Worm (Caenorhabditis elegans) whole organism, mixed stage, embryonic: ENCODE measurements around the gene ace-1.

ENCODE experiments used
- M03D4.4 ChIP-seq: sonication (generic microtip); optimal IDR thresholded peaks from 2 replicates; lab custom pipeline; 2017; ENCODE audit warnings: mild to moderate bottlenecking, missing genetic modification characterization, missing compliant biosample characterization
- bed-3 ChIP-seq: fragments of 200-800 bp; sonication (Bioruptor generic); optimal IDR thresholded peaks from 3 replicates; lab custom pipeline; 2018; ENCODE audit warnings: mild to moderate bottlenecking, missing genetic modification characterization, moderate library complexity, missing compliant biosample characterization
- blmp-1 ChIP-seq: fragments of 150-350 bp; optimal IDR thresholded peaks from 2 replicates; lab custom pipeline; 2014; ENCODE audit warnings: missing biosample characterization, missing genetic modification characterization
- ceh-43 ChIP-seq: fragments of 200-800 bp; sonication (Bioruptor generic); optimal IDR thresholded peaks from 2 replicates; lab custom pipeline; 2018; ENCODE audit warnings: mild to moderate bottlenecking, missing genetic modification characterization, moderate library complexity, missing compliant biosample characterization
- ceh-83 ChIP-seq: fragments of 200-800 bp; sonication (Bioruptor generic); optimal IDR thresholded peaks from 2 replicates; lab custom pipeline; 2018; ENCODE audit warnings: mild to moderate bottlenecking, missing genetic modification characterization, missing compliant biosample characterization
- ces-1 ChIP-seq: fragments of 150-350 bp; optimal IDR thresholded peaks from 2 replicates; lab custom pipeline; 2014; ENCODE audit warnings: missing biosample characterization, missing genetic modification reagents, missing genetic modification characterization
- cnd-1 ChIP-seq: fragments of 200-800 bp; sonication (Bioruptor generic); optimal IDR thresholded peaks from 2 replicates; lab custom pipeline; 2018; ENCODE audit warnings: mild to moderate bottlenecking, missing genetic modification characterization, missing compliant biosample characterization
- drap-1 ChIP-seq: fragments of 200-800 bp; sonication (Bioruptor generic); optimal IDR thresholded peaks from 3 replicates; lab custom pipeline; 2018; ENCODE audit warnings: mild to moderate bottlenecking, missing genetic modification characterization, missing compliant biosample characterization
- elt-1 ChIP-seq: sonication (generic microtip); optimal IDR thresholded peaks from 2 replicates; lab custom pipeline; 2017; ENCODE audit warnings: missing genetic modification characterization, mild to moderate bottlenecking, missing compliant biosample characterization, antibody characterized with exemption, moderate library complexity, borderline replicate concordance; ENCODE audit not compliant: insufficient read depth
- elt-3 ChIP-seq: fragments of 150-350 bp; optimal IDR thresholded peaks from 2 replicates; lab custom pipeline; 2014; ENCODE audit warnings: missing biosample characterization, missing genetic modification characterization
- flh-1 ChIP-seq: fragments of 200-800 bp; sonication (Bioruptor generic); optimal IDR thresholded peaks from 2 replicates; lab custom pipeline; 2018; ENCODE audit warnings: mild to moderate bottlenecking, missing genetic modification characterization, moderate library complexity, missing compliant biosample characterization
- hlh-1 ChIP-seq: fragments of 150-350 bp; optimal IDR thresholded peaks from 2 replicates; lab custom pipeline; 2014; ENCODE audit warnings: missing biosample characterization, missing genetic modification reagents, missing genetic modification characterization
- lin-13 ChIP-seq: fragments of 150-350 bp; optimal IDR thresholded peaks from 2 replicates; lab custom pipeline; 2014; ENCODE audit warnings: missing biosample characterization, missing genetic modification characterization
- lin-32 ChIP-seq: fragments of 200-800 bp; sonication (Bioruptor generic); optimal IDR thresholded peaks from 2 replicates; lab custom pipeline; 2018; ENCODE audit warnings: mild to moderate bottlenecking, missing genetic modification characterization, missing compliant biosample characterization
- lsy-2 ChIP-seq: fragments of 150-350 bp; optimal IDR thresholded peaks from 2 replicates; lab custom pipeline; 2014; ENCODE audit warnings: missing biosample characterization, missing genetic modification characterization
- mab-5 ChIP-seq: fragments of 150-350 bp; optimal IDR thresholded peaks from 2 replicates; lab custom pipeline; 2014; ENCODE audit warnings: missing biosample characterization, missing genetic modification characterization
- mep-1 ChIP-seq: fragments of 150-350 bp; optimal IDR thresholded peaks from 2 replicates; lab custom pipeline; 2017; ENCODE audit warnings: missing biosample characterization, missing genetic modification reagents, missing genetic modification characterization, inconsistent platforms
- mls-2 ChIP-seq: sonication (generic microtip); optimal IDR thresholded peaks from 2 replicates; lab custom pipeline; 2016; ENCODE audit warnings: mild to moderate bottlenecking, missing genetic modification characterization, moderate library complexity, missing compliant biosample characterization
- nhr-12 ChIP-seq: fragments of 150-350 bp; optimal IDR thresholded peaks from 2 replicates; lab custom pipeline; 2014; ENCODE audit warnings: missing biosample characterization, missing genetic modification characterization
- nhr-2 ChIP-seq: fragments of 150-350 bp; optimal IDR thresholded peaks from 2 replicates; lab custom pipeline; 2014; ENCODE audit warnings: missing biosample characterization, missing genetic modification characterization
- nhr-237 ChIP-seq: fragments of 150-350 bp; optimal IDR thresholded peaks from 2 replicates; lab custom pipeline; 2014; ENCODE audit warnings: missing biosample characterization, missing genetic modification characterization
- nhr-28 ChIP-seq: fragments of 150-350 bp; optimal IDR thresholded peaks from 2 replicates; lab custom pipeline; 2014; ENCODE audit warnings: missing biosample characterization, missing genetic modification characterization
- pha-4 ChIP-seq: fragments of 150-350 bp; optimal IDR thresholded peaks from 2 replicates; lab custom pipeline; 2018; ENCODE audit warnings: missing biosample characterization, missing genetic modification reagents, missing genetic modification characterization
- sem-2 ChIP-seq: fragments of 200-800 bp; sonication (Bioruptor generic); optimal IDR thresholded peaks from 2 replicates; lab custom pipeline; 2018; ENCODE audit warnings: mild to moderate bottlenecking, missing genetic modification characterization, missing compliant biosample characterization
- snpc-4 ChIP-seq: fragments of 150-350 bp; optimal IDR thresholded peaks from 2 replicates; lab custom pipeline; 2014; ENCODE audit warnings: missing biosample characterization, missing genetic modification characterization
- sptf-1 ChIP-seq: sonication (generic microtip); optimal IDR thresholded peaks from 2 replicates; lab custom pipeline; 2017; ENCODE audit warnings: mild to moderate bottlenecking, missing genetic modification characterization, moderate library complexity, missing compliant biosample characterization
- tbx-8 ChIP-seq: fragments of 200-800 bp; sonication (Bioruptor generic); optimal IDR thresholded peaks from 2 replicates; lab custom pipeline; 2018; ENCODE audit warnings: mild to moderate bottlenecking, missing genetic modification characterization, moderate library complexity, missing compliant biosample characterization
- unc-120 ChIP-seq: sonication (generic microtip); optimal IDR thresholded peaks from 2 replicates; lab custom pipeline; 2017; ENCODE audit warnings: missing genetic modification characterization, missing compliant biosample characterization; ENCODE audit not compliant: poor library complexity, severe bottlenecking
- unc-62 ChIP-seq: fragments of 150-350 bp; optimal IDR thresholded peaks from 2 replicates; lab custom pipeline; 2014; ENCODE audit warnings: missing biosample characterization, missing genetic modification reagents, missing genetic modification characterization
- zip-8 ChIP-seq: fragments of 150-350 bp; optimal IDR thresholded peaks from 2 replicates; lab custom pipeline; 2014; ENCODE audit warnings: missing biosample characterization, missing genetic modification characterization
- ztf-11 ChIP-seq: fragments of 150-350 bp; optimal IDR thresholded peaks from 2 replicates; lab custom pipeline; 2014; ENCODE audit warnings: missing biosample characterization, missing genetic modification characterization

Gene ace-1

DNA sequence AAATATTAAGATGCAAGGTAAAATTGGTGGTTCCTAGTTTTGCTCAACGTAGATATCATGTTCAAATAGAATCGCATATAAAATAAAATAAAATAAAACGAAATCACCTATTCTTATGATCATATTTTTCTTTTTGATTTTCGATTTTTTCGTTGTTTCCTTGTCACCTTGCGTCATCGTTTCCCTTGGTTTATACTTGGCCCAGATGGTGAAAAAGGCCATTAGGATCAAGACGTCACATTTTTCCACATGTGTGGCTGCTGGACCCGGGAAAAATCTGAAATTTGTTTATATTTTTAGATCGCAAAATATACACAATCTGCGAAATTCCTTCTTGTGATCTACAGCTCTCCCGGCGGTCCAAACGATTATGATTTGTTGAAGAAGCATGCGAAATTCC lies at the start of gene ace-1:
Gene ace-1 (plus strand): TSS at position 301 of the 400 bp plus-strand sequence.
- TF ChIP-seq nhr-28 (tag; lab: Kevin White, UChicago) (no peak), mab-5 (tag; lab: Kevin White, UChicago) (no peak), pha-4 (tag; lab: Kevin White, UChicago) (no peak), lin-32 (GFP tag; lab: Kevin White, UChicago) (no peak), flh-1 (no peak), elt-1 (tag; lab: Kevin White, UChicago) (no peak), lsy-2 (tag; lab: Kevin White, UChicago) (no peak), ceh-43 (GFP tag; lab: Kevin White, UChicago) (no peak), nhr-2 (no peak), nhr-12 (tag; lab: Kevin White, UChicago) (no peak)

DNA sequence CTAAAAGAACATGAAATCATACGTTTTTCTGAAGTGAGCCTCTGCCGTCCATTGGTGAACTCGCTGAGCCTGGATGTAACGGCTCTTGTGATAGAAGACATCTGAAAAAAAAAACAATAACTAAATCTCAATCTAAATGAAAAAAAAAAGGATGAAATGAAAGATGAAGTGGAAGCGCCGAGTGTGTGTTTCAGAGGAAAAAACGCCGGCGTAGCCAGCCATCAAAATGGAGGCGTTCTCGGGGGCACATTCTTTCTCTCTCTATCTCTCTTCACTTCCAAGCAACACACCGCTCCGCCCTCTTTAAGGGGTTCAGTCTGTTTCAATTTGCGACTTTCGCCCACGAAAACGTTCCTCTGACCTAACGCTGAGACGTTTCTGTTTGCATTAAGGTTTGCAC lies 49.5 kb upstream of the ace-1 start, which contains the start of gene T01B4.3:
Gene T01B4.3 (minus strand): TSS at position 101 of the 400 bp plus-strand sequence.
- TF ChIP-seq ces-1 (GFP tag; lab: Kevin White, UChicago) (no peak), nhr-237 (tag; lab: Kevin White, UChicago) (no peak), lin-32 (GFP tag; lab: Kevin White, UChicago) (no peak)

DNA sequence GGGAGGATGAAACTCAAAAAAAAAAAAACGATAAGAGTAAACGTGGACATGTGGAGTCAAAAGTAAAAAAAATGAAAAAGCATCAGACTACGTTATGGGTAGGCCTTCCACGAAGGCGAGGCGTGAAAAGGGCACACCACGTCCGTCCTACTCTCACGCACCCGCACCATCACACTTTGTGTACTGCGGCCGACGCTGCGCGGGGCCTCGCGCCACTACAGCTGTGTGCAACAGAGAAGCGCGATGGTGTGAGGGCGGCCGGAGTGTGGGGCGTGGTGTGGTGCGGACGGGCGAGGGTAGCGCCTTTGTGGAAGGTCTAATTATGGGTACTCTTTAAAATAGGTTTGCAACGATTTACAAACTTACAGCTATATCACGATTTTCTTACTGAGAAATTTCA lies 48.8 kb upstream of the ace-1 start:
- TF ChIP-seq mls-2 (no peak), mep-1 (tag; lab: Kevin White, UChicago) (no peak), snpc-4 (tag; lab: Kevin White, UChicago) (no peak), tbx-8 (no peak), lin-13 (tag; lab: Kevin White, UChicago) (no peak), ceh-43 (GFP tag; lab: Kevin White, UChicago) (no peak), hlh-1 (tag; lab: Kevin White, UChicago) (no peak), lin-32 (GFP tag; lab: Kevin White, UChicago) (no peak), elt-1 (tag; lab: Kevin White, UChicago) (no peak), nhr-28 (tag; lab: Kevin White, UChicago) (no peak), mab-5 (tag; lab: Kevin White, UChicago) (no peak), nhr-2 (no peak), blmp-1 (no peak), lsy-2 (tag; lab: Kevin White, UChicago) (no peak)

DNA sequence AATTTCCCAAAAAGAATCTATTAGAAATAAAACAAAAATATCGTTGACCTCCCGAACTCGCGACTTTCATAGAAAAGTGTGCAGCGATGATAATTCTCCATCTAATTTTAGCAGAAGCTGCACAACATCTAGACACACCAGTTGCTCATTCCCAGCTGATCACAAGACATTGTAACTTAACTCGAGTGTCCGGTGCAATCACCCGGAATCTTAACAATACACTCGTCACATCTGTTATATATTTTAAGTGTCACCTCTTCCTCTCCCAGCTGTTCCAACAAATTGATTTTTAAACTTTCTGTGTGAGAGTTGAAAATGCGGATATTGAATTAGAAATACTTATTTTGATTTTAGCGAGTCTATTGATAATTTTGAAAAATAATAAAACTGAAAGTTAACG lies 45.8 kb upstream of the ace-1 start:
- TF ChIP-seq mls-2, result no peak
- TF ChIP-seq hlh-1 (tag; lab: Kevin White, UChicago), result peak; percentile 85
- TF ChIP-seq unc-120 (tag; lab: Kevin White, UChicago), result no peak

DNA sequence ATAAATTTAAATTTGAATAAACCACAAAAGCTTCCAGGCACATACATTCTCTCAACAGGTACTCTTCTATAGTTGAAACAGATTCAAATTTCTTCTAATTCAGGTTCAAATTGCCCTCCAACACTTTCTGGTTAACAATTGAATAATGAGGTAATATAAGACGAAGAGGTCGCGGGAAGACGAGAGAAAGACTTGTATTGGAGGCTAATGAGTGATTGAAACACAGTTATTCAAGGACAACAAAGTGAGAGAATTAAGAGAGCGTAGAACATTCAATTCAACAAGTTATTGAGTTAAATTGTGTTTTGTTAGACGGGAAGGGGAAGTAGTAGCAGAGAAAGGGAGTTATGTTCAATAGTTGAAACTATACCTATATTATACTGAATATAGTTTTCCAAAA lies 45.2 kb upstream of the ace-1 start:
- TF ChIP-seq ces-1 (GFP tag; lab: Kevin White, UChicago) (peak; percentile 45), hlh-1 (tag; lab: Kevin White, UChicago) (no peak)

DNA sequence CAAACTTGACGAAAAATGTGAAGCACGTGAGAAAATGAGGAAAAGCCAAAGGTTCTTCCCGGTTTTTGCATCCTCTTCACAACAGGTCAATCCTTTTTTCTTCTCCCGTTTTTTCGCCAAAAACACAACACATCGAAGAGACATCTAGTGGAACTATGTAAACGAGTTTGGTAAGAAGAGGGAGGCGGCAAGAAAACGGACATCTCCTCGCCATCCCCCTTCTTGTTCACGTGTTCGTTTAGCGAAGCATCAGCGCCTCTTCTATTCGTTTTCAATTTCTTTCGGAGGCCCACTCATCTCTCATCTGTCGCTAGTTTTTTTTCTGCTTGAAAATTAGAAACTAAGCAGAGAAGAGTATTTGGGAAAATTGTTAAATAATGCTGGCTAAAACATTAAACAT lies 42.9 kb upstream of the ace-1 start:
- TF ChIP-seq ceh-83 (GFP tag; lab: Kevin White, UChicago) (no peak), M03D4.4 (tag; lab: Kevin White, UChicago) (no peak), drap-1 (no peak), mls-2 (no peak), bed-3 (GFP tag; lab: Kevin White, UChicago) (no peak), cnd-1 (no peak), ztf-11 (tag; lab: Kevin White, UChicago) (no peak), sem-2 (GFP tag; lab: Kevin White, UChicago) (no peak), unc-62 (GFP tag; lab: Kevin White, UChicago) (no peak), sptf-1 (tag; lab: Kevin White, UChicago) (no peak), mab-5 (tag; lab: Kevin White, UChicago) (no peak), zip-8 (tag; lab: Kevin White, UChicago) (no peak), nhr-12 (tag; lab: Kevin White, UChicago) (no peak), elt-3 (tag; lab: Kevin White, UChicago) (no peak), snpc-4 (tag; lab: Kevin White, UChicago) (no peak)
